Fruit fly (Drosophila melanogaster) whole organism, embryonic: Measurements from ENCODE around the gene Mic26-27.

Source experiments
- Adf1 ChIP-seq: fragments of 200-800 bp; sonication (Bioruptor generic); IDR thresholded peaks from 2 replicates; pipeline ENCODE4 v1.3.6; 2022; ENCODE audit warnings: missing biosample characterization, missing genetic modification characterization
- BtbVII ChIP-seq: fragments of 200-800 bp; sonication (Bioruptor generic); optimal IDR thresholded peaks from 3 replicates; lab custom pipeline; 2017; ENCODE audit warnings: missing biosample characterization, mild to moderate bottlenecking, missing genetic modification characterization
- Bteb2 ChIP-seq: fragments of 200-800 bp; sonication (Bioruptor generic); optimal IDR thresholded peaks from 2 replicates; lab custom pipeline; 2016; ENCODE audit warnings: missing biosample characterization, missing genetic modification characterization
- CG11085 ChIP-seq: fragments of 200-800 bp; sonication (Bioruptor generic); IDR thresholded peaks from 2 replicates; pipeline ENCODE4 v1.3.6; 2022; ENCODE audit warnings: missing biosample characterization, missing genetic modification characterization
- CG11504 ChIP-seq: fragments of 200-800 bp; sonication (Bioruptor generic); optimal IDR thresholded peaks from 3 replicates; lab custom pipeline; 2019; ENCODE audit warnings: missing biosample characterization, mild to moderate bottlenecking, missing genetic modification characterization, moderate library complexity
- CG15073 ChIP-seq: fragments of 200-800 bp; sonication (Bioruptor generic); optimal IDR thresholded peaks from 2 replicates; lab custom pipeline; 2016; ENCODE audit warnings: missing biosample characterization, missing genetic modification characterization
- CG16779 ChIP-seq: fragments of 200-800 bp; sonication (Bioruptor generic); IDR thresholded peaks from 2 replicates; pipeline ENCODE4 v1.3.6; 2022; ENCODE audit warnings: missing biosample characterization, missing genetic modification characterization
- CG2678 ChIP-seq: fragments of 200-800 bp; sonication (Bioruptor generic); optimal IDR thresholded peaks from 3 replicates; lab custom pipeline; 2019; ENCODE audit warnings: missing biosample characterization, mild to moderate bottlenecking, missing genetic modification characterization, moderate library complexity
- CG2875 ChIP-seq: fragments of 200-800 bp; sonication (Bioruptor generic); optimal IDR thresholded peaks from 2 replicates; lab custom pipeline; 2017; ENCODE audit warnings: missing biosample characterization, mild to moderate bottlenecking, missing genetic modification characterization, missing genetic modification reagents
- CG30431 ChIP-seq: fragments of 200-800 bp; sonication (Bioruptor generic); optimal IDR thresholded peaks from 2 replicates; lab custom pipeline; 2017; ENCODE audit warnings: missing biosample characterization, missing genetic modification characterization
- CG31224 ChIP-seq: fragments of 200-800 bp; sonication (Bioruptor generic); IDR thresholded peaks from 2 replicates; pipeline ENCODE4 v1.3.6; 2022; ENCODE audit warnings: missing biosample characterization, missing genetic modification characterization
- CG4424 ChIP-seq: fragments of 200-800 bp; sonication (Bioruptor generic); optimal IDR thresholded peaks from 3 replicates; lab custom pipeline; 2016; ENCODE audit warnings: missing biosample characterization, missing genetic modification characterization
- CG5180 ChIP-seq: fragments of 200-800 bp; sonication (Bioruptor generic); optimal IDR thresholded peaks from 3 replicates; lab custom pipeline; 2017; ENCODE audit warnings: missing biosample characterization, missing genetic modification characterization, mild to moderate bottlenecking, moderate library complexity, missing genetic modification reagents
- CG6854 ChIP-seq: fragments of 200-800 bp; sonication (Bioruptor generic); optimal IDR thresholded peaks from 3 replicates; lab custom pipeline; 2017; ENCODE audit warnings: missing biosample characterization, mild to moderate bottlenecking, missing genetic modification characterization
- CG7357 ChIP-seq: fragments of 200-800 bp; sonication (Bioruptor generic); IDR thresholded peaks from 3 replicates; pipeline ENCODE4 v1.3.6; 2022; ENCODE audit warnings: missing biosample characterization, missing genetic modification characterization
- CG7745 ChIP-seq: fragments of 200-800 bp; sonication (Bioruptor generic); optimal IDR thresholded peaks from 2 replicates; lab custom pipeline; 2018; ENCODE audit warnings: missing biosample characterization, mild to moderate bottlenecking, missing genetic modification characterization, moderate library complexity
- CG8359 ChIP-seq: fragments of 200-800 bp; sonication (Bioruptor generic); optimal IDR thresholded peaks from 2 replicates; lab custom pipeline; 2017; ENCODE audit warnings: missing biosample characterization, mild to moderate bottlenecking, missing genetic modification characterization, borderline replicate concordance
- CG9437 ChIP-seq: fragments of 200-800 bp; sonication (Bioruptor generic); optimal IDR thresholded peaks from 2 replicates; lab custom pipeline; 2018; ENCODE audit warnings: missing biosample characterization, mild to moderate bottlenecking, missing genetic modification characterization
- CkIIα-i1 ChIP-seq: fragments of 200-800 bp; sonication (Bioruptor generic); IDR thresholded peaks from 2 replicates; pipeline ENCODE4 v1.3.6; 2022; ENCODE audit warnings: missing biosample characterization, missing genetic modification characterization
- CoRest ChIP-seq: fragments of 200-800 bp; sonication (Bioruptor generic); optimal IDR thresholded peaks from 3 replicates; lab custom pipeline; 2018; ENCODE audit warnings: missing biosample characterization, mild to moderate bottlenecking, missing genetic modification characterization, moderate library complexity
- D19A ChIP-seq: fragments of 200-800 bp; optimal IDR thresholded peaks from 3 replicates; lab custom pipeline; 2019; ENCODE audit warnings: missing biosample characterization, mild to moderate bottlenecking, missing genetic modification characterization, moderate library complexity
- Dip2 ChIP-seq: fragments of 200-800 bp; sonication (Bioruptor generic); IDR thresholded peaks from 2 replicates; pipeline ENCODE4 v1.3.6; 2022; ENCODE audit warnings: missing biosample characterization, missing genetic modification characterization
- E2f1 ChIP-seq: fragments of 200-800 bp; sonication (Bioruptor generic); IDR thresholded peaks from 2 replicates; pipeline ENCODE4 v1.3.6; 2022; ENCODE audit warnings: missing biosample characterization, missing genetic modification characterization
- GATAe ChIP-seq: fragments of 200-800 bp; sonication (Bioruptor generic); conservative IDR thresholded peaks from 2 replicates; pipeline ENCODE4 v1.3.6; 2022; ENCODE audit warnings: missing biosample characterization, missing genetic modification characterization
- Gsc ChIP-seq: fragments of 200-800 bp; sonication (Bioruptor generic); IDR thresholded peaks from 2 replicates; pipeline ENCODE4 v1.3.6; 2022; ENCODE audit warnings: missing biosample characterization, missing genetic modification characterization
- Hand ChIP-seq: fragments of 200-800 bp; sonication (Bioruptor generic); optimal IDR thresholded peaks from 2 replicates; lab custom pipeline; 2017; ENCODE audit warnings: mild to moderate bottlenecking, missing biosample characterization, missing genetic modification reagents, missing genetic modification characterization
- HmgD ChIP-seq: fragments of 200-800 bp; sonication (Bioruptor generic); optimal IDR thresholded peaks from 3 replicates; lab custom pipeline; 2016; ENCODE audit warnings: missing biosample characterization, missing genetic modification characterization
- Vsx1 ChIP-seq: fragments of 200-800 bp; sonication (Bioruptor generic); optimal IDR thresholded peaks from 2 replicates; lab custom pipeline; 2017; ENCODE audit warnings: missing biosample characterization, mild to moderate bottlenecking, missing genetic modification characterization, missing genetic modification reagents
- aop ChIP-seq: fragments of 200-800 bp; sonication (Bioruptor generic); IDR thresholded peaks from 2 replicates; pipeline ENCODE4 v1.3.6; 2022; ENCODE audit warnings: missing biosample characterization, missing genetic modification characterization
- bigmax ChIP-seq: fragments of 200-800 bp; sonication (Bioruptor generic); optimal IDR thresholded peaks from 2 replicates; lab custom pipeline; 2018; ENCODE audit warnings: missing biosample characterization, mild to moderate bottlenecking, missing genetic modification characterization
- cato ChIP-seq: fragments of 200-800 bp; sonication (Bioruptor generic); optimal IDR thresholded peaks from 2 replicates; lab custom pipeline; 2016; ENCODE audit warnings: missing biosample characterization, missing genetic modification characterization, borderline replicate concordance
- corto ChIP-seq: fragments of 200-800 bp; sonication (Bioruptor generic); optimal IDR thresholded peaks from 2 replicates; lab custom pipeline; 2016; ENCODE audit warnings: missing biosample characterization, mild to moderate bottlenecking, missing genetic modification characterization, moderate library complexity
- danr ChIP-seq: fragments of 200-800 bp; sonication (Bioruptor generic); IDR thresholded peaks from 2 replicates; pipeline ENCODE4 v1.3.6; 2022; ENCODE audit warnings: missing biosample characterization, missing genetic modification characterization
- dpn ChIP-seq, 2 experiments: fragments of 200-800 bp; sonication (Bioruptor generic); optimal IDR thresholded peaks; 3 replicates each; lab custom pipeline; 2016; ENCODE audit warnings: missing biosample characterization in 2 of 2, missing genetic modification characterization in 2 of 2
- gsb ChIP-seq: fragments of 200-800 bp; sonication (Bioruptor generic); IDR thresholded peaks from 2 replicates; pipeline ENCODE4 v1.3.6; 2022; ENCODE audit warnings: missing biosample characterization, missing genetic modification characterization
- hkb ChIP-seq, 2 experiments: fragments of 200-800 bp in 1 of 2; fragments of >200 bp in 1 of 2; sonication (Bioruptor generic) in 1 of 2; IDR thresholded peaks in 1 of 2; optimal IDR thresholded peaks in 1 of 2; 2 replicates each; pipeline versions ENCODE4 v1.3.6 to Lab custom; 2017 to 2022; ENCODE audit warnings: missing biosample characterization in 1 of 2, missing genetic modification characterization in 1 of 2
- luna ChIP-seq: fragments of 200-800 bp; sonication (Bioruptor generic); optimal IDR thresholded peaks from 2 replicates; lab custom pipeline; 2016; ENCODE audit warnings: missing biosample characterization, missing genetic modification characterization
- mld ChIP-seq: fragments of 200-800 bp; sonication (Bioruptor generic); IDR thresholded peaks from 3 replicates; pipeline ENCODE4 v1.3.6; 2022; ENCODE audit warnings: missing biosample characterization, missing genetic modification characterization; ENCODE audit not compliant: partially characterized antibody
- nom ChIP-seq: fragments of 200-800 bp; sonication (Bioruptor generic); optimal IDR thresholded peaks from 2 replicates; lab custom pipeline; 2017; ENCODE audit warnings: missing biosample characterization, missing genetic modification characterization, mild to moderate bottlenecking, moderate library complexity, missing genetic modification reagents
- prd ChIP-seq, 3 experiments: fragments of >200 bp in 2 of 3; fragments of 200-800 bp in 1 of 3; sonication (Bioruptor generic) in 1 of 3; optimal IDR thresholded peaks in 2 of 3; IDR thresholded peaks in 1 of 3; 2 replicates in 2 of 3; 3 replicates in 1 of 3; pipeline versions ENCODE4 v1.3.6 to Lab custom; 2017 to 2022; ENCODE audit warnings: missing biosample characterization in 1 of 3, missing genetic modification characterization in 1 of 3
- ro ChIP-seq: fragments of 200-800 bp; sonication (Bioruptor generic); IDR thresholded peaks from 2 replicates; pipeline ENCODE4 v1.3.6; 2022; ENCODE audit warnings: missing biosample characterization, missing genetic modification characterization
- row ChIP-seq: fragments of 200-800 bp; sonication (Bioruptor generic); IDR thresholded peaks from 3 replicates; pipeline ENCODE4 v1.3.6; 2022; ENCODE audit warnings: missing biosample characterization, missing genetic modification characterization
- sens ChIP-seq: fragments of 200-800 bp; sonication (Bioruptor generic); peaks from one replicate; lab custom pipeline; 2016; ENCODE audit warnings: missing biosample characterization, missing genetic modification characterization
- tin ChIP-seq: fragments of 200-800 bp; sonication (Bioruptor generic); optimal IDR thresholded peaks from 3 replicates; lab custom pipeline; 2016; ENCODE audit warnings: missing biosample characterization, missing genetic modification characterization
- tll ChIP-seq, 2 experiments: fragments of 200-800 bp in 1 of 2; fragments of >200 bp in 1 of 2; sonication (Bioruptor generic) in 1 of 2; optimal IDR thresholded peaks; 2 replicates each; lab custom pipeline; 2017 to 2019; ENCODE audit warnings: missing biosample characterization in 2 of 2, missing genetic modification characterization in 2 of 2, mild to moderate bottlenecking in 1 of 2, moderate library complexity in 1 of 2
- toy ChIP-seq: fragments of 200-800 bp; sonication (Bioruptor generic); IDR thresholded peaks from 2 replicates; pipeline ENCODE4 v1.3.6; 2022; ENCODE audit warnings: missing biosample characterization, missing genetic modification characterization
- wek ChIP-seq: fragments of 200-800 bp; sonication (Bioruptor generic); optimal IDR thresholded peaks from 3 replicates; lab custom pipeline; 2018; ENCODE audit warnings: missing biosample characterization, mild to moderate bottlenecking, missing genetic modification characterization, moderate library complexity
- zen2 ChIP-seq: fragments of 200-800 bp; sonication (Bioruptor generic); IDR thresholded peaks from 3 replicates; pipeline ENCODE4 v1.3.6; 2022; ENCODE audit warnings: missing biosample characterization, missing genetic modification characterization; ENCODE audit not compliant: partially characterized antibody

Mic26-27 gene

DNA sequence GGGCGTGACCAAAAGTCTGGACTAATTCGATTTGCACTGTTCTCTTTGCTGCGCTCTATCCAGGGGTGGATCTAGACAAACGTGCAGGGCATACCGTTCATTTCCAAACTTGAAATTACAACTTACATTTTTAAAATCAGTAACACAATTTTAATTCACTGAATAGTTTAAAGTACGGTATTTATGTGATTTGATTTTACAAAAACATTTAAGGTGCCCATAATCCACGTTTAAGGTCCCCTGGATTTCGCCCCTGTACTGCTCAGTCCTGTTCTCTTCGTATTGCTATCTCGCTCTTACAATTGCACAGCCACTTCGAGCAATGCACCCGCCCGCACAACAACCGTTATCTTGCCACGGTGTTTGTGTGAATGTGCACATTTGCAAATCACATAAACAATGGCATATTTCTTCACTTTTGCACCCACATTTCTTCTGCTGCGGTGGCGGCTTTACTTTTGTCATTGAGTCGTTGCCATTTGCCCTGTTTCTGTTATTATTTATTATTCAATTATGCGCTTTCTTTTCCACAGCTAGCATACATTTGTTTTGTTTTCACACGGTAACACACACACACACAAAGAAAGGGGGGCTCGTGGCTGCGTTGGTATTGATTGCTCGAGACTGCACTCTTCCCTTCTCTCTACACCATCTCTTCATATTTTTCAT is 48.9 kb downstream of the Mic26-27 start (continued):
- TF ChIP-seq CG2875 (GFP tag; lab: Kevin White, UChicago): peak; percentile 66
- peak; percentile 89 for TF ChIP-seq row (GFP tag; lab: Robert Waterston, UW)
- TF ChIP-seq CG11085 (GFP tag; lab: Robert Waterston, UW): peak; percentile 54; the same call in 1 of the 2 replicates
- peak; percentile 26 for TF ChIP-seq Bteb2 (GFP tag; lab: Kevin White, UChicago)
- peak; percentile 88 for TF ChIP-seq corto (GFP tag; lab: Kevin White, UChicago)
- TF ChIP-seq Adf1: no peak
- no peak for TF ChIP-seq zen2 (GFP tag; lab: Robert Waterston, UW)
- TF ChIP-seq Gsc (GFP tag; lab: Robert Waterston, UW): no peak
- TF ChIP-seq sens: peak; percentile 98
- TF ChIP-seq CG8359: peak; percentile 64
- TF ChIP-seq CG6854 (GFP tag; lab: Kevin White, UChicago): peak; percentile 32
- TF ChIP-seq bigmax (GFP tag; lab: Kevin White, UChicago): no peak
- TF ChIP-seq mld: no peak
- TF ChIP-seq tll (GFP tag; optimal IDR thresholded peaks at IDR 0.05; lab: Kevin White, UChicago): peak in 1 of 2 experiments; percentile 34
- TF ChIP-seq HmgD (GFP tag; lab: Kevin White, UChicago): no peak
- TF ChIP-seq BtbVII (GFP tag; lab: Kevin White, UChicago): no peak
- peak; percentile 80 for TF ChIP-seq tin
- TF ChIP-seq toy (GFP tag; lab: Robert Waterston, UW): no peak
- peak; percentile 71 for TF ChIP-seq D19A (tag; lab: Kevin White, UChicago)
- no peak for TF ChIP-seq wek
- no peak for TF ChIP-seq hkb (optimal IDR thresholded peaks at IDR 0.05; lab: Kevin White, UChicago)
- TF ChIP-seq hkb (GFP tag; IDR thresholded peaks at IDR 0.05; lab: Robert Waterston, UW): peak; percentile 84
- peak; percentile 33 for TF ChIP-seq CG5180 (GFP tag; lab: Kevin White, UChicago)
- no peak for TF ChIP-seq prd (optimal IDR thresholded peaks at IDR 0.05; lab: Kevin White, UChicago)
- TF ChIP-seq prd (GFP tag; IDR thresholded peaks at IDR 0.05; lab: Robert Waterston, UW): peak; percentile 96
- peak; percentile 86 for TF ChIP-seq CG11504 (tag; lab: Kevin White, UChicago)
- TF ChIP-seq CoRest: peak; percentile 74
- no peak for TF ChIP-seq CkIIα-i1
- peak; percentile 75 to 76 for TF ChIP-seq dpn (GFP tag; optimal IDR thresholded peaks at IDR 0.05; lab: Kevin White, UChicago)
- no peak for TF ChIP-seq CG15073 (GFP tag; lab: Kevin White, UChicago)
- peak; percentile 60 for TF ChIP-seq cato (GFP tag; lab: Kevin White, UChicago)
- TF ChIP-seq gsb (GFP tag; lab: Robert Waterston, UW): peak; percentile 54
- TF ChIP-seq danr (GFP tag; lab: Robert Waterston, UW): peak; percentile 65; the same call in 1 of the 2 replicates
- peak; percentile 96 for TF ChIP-seq nom (GFP tag; lab: Kevin White, UChicago)
- no peak for TF ChIP-seq Vsx1 (GFP tag; lab: Kevin White, UChicago)
- no peak for TF ChIP-seq Dip2 (GFP tag; lab: Robert Waterston, UW)
- peak; percentile 83 for TF ChIP-seq CG2678
- TF ChIP-seq ro (GFP tag; lab: Robert Waterston, UW): peak; percentile 50; the same call in 1 of the 2 replicates
- TF ChIP-seq CG16779: no peak
- no peak for TF ChIP-seq CG7745 (tag; lab: Kevin White, UChicago)
- peak; percentile 79; the same call in 2 of the 3 replicates for TF ChIP-seq CG7357 (GFP tag; lab: Robert Waterston, UW)
- TF ChIP-seq CG4424 (GFP tag; lab: Kevin White, UChicago): peak; percentile 89
- peak; percentile 73 for TF ChIP-seq CG30431 (GFP tag; lab: Kevin White, UChicago)
- no peak for TF ChIP-seq GATAe
- TF ChIP-seq CG31224 (GFP tag; lab: Robert Waterston, UW): peak; percentile 40; the same call in 1 of the 2 replicates
- TF ChIP-seq aop (GFP tag; lab: Robert Waterston, UW): no peak
- TF ChIP-seq E2f1 (GFP tag; lab: Robert Waterston, UW): peak; percentile 78
- no peak for TF ChIP-seq CG9437 (GFP tag; lab: Kevin White, UChicago)
- no peak for TF ChIP-seq Hand (GFP tag; lab: Kevin White, UChicago)
- no peak for TF ChIP-seq luna (GFP tag; lab: Kevin White, UChicago)
